Worm (Caenorhabditis elegans) whole organism, L4 larva: Measurements from ENCODE around the gene fkh-4.

ENCODE experiments used
- ZK337.2 ChIP-seq: fragments of 200-800 bp; sonication (Bioruptor generic); IDR thresholded peaks from 2 replicates; pipeline ENCODE4 v1.3.6; 2022; ENCODE audit warnings: missing genetic modification reagents, missing genetic modification characterization, missing compliant biosample characterization
- aly-2 ChIP-seq: sonication (generic microtip); optimal IDR thresholded peaks from 2 replicates; lab custom pipeline; 2018; ENCODE audit warnings: missing biosample characterization, missing genetic modification characterization
- fos-1 ChIP-seq: fragments of 150-350 bp; optimal IDR thresholded peaks from 2 replicates; lab custom pipeline; 2014; ENCODE audit warnings: missing biosample characterization, missing genetic modification characterization
- lin-15B ChIP-seq: fragments of 150-350 bp; sonication (generic microtip); optimal IDR thresholded peaks from 3 replicates; lab custom pipeline; 2014; ENCODE audit warnings: missing biosample characterization, missing genetic modification characterization
- mdl-1 ChIP-seq, 2 experiments: fragments of 150-350 bp in 1 of 2; sonication (generic microtip) in 1 of 2; optimal IDR thresholded peaks; 2 replicates each; lab custom pipeline; 2014 to 2017; ENCODE audit warnings: missing biosample characterization in 2 of 2, missing genetic modification characterization in 2 of 2
- nhr-237 ChIP-seq: sonication (generic microtip); optimal IDR thresholded peaks from 2 replicates; lab custom pipeline; 2017; ENCODE audit warnings: missing biosample characterization, missing genetic modification characterization
- nhr-41 ChIP-seq: fragments of 200-800 bp; sonication (Bioruptor generic); IDR thresholded peaks from 2 replicates; pipeline ENCODE4 v1.3.6; 2022; ENCODE audit warnings: missing genetic modification reagents, missing genetic modification characterization, missing compliant biosample characterization
- nhr-76 ChIP-seq: fragments of 150-350 bp; optimal IDR thresholded peaks from 2 replicates; lab custom pipeline; 2014; ENCODE audit warnings: missing biosample characterization, missing genetic modification characterization
- pqm-1 ChIP-seq: sonication (generic microtip); optimal IDR thresholded peaks from 2 replicates; lab custom pipeline; 2017; ENCODE audit warnings: missing biosample characterization, missing genetic modification characterization
- unc-62 ChIP-seq, 3 experiments: fragments of 150-350 bp in 1 of 3; sonication (generic microtip); optimal IDR thresholded peaks in 2 of 3; peaks in 1 of 3; 1 replicate in 1 of 3; 2 replicates in 2 of 3; lab custom pipeline; 2014 to 2017; ENCODE audit warnings: missing biosample characterization in 3 of 3, missing genetic modification characterization in 3 of 3, missing genetic modification reagents in 3 of 3, missing genotype in 1 of 3

DNA sequence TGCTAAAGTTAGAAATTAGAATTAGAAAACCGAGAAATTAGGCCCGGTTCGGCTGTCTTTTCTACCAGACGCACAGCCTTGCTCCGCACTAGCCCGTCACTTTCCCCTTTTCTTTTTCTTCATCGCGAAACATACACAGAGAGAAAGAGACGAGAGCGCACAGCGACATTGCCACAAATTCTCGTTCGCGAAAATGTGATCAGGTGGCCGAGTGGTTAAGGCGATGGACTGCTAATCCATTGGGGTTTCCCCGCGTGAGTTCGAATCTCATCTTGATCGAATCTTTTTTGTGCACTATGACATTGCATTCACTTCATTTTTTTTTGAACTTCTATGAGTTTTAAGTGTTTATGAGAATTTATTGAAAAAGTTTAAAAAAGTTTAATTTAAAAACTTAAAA, 13.8 kb upstream of the fkh-4 start:
- TF ChIP-seq nhr-76 (tag; lab: Kevin White, UChicago) = no peak
- TF ChIP-seq ZK337.2 (GFP tag; lab: Robert Waterston, UW) = peak; percentile 63
- TF ChIP-seq unc-62 (GFP tag; optimal IDR thresholded peaks at IDR 0.05 in 1 of 2; lab: Kevin White, UChicago) = no peak
- TF ChIP-seq unc-62 (tag; optimal IDR thresholded peaks at IDR 0.05; lab: Kevin White, UChicago) = no peak
- no peak for TF ChIP-seq nhr-41 (GFP tag; lab: Robert Waterston, UW)
- peak in 1 of 2 experiments; percentile 29 for TF ChIP-seq mdl-1 (tag; optimal IDR thresholded peaks at IDR 0.05; lab: Kevin White, UChicago)
- TF ChIP-seq aly-2 (tag; lab: Kevin White, UChicago) = no peak
- no peak for TF ChIP-seq pqm-1
- TF ChIP-seq nhr-237 = no peak
- TF ChIP-seq fos-1 (tag; lab: Kevin White, UChicago) = no peak
- no peak for TF ChIP-seq lin-15B
